Worm (Caenorhabditis elegans): ENCODE data around the gene ilcr-2.

DNA sequence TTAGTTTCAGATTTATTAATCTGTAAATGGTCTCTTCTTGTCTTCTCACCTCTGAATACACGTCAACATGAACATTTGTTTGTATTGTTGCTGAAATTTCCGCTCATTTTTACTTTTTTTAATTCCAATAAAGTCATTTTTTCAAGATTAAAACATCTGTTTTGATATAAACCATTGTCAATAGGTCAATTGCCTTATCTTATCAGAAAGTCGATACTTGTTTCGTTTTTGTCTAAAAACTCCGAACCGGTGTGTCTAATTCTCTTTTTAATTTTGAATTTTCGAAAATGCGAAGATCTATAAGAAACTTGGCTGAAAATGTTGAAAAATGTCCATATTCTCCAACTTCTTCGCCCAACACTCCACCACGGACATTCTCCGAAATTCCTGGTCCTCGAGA, 28.7 kb downstream of the ilcr-2 start, which contains the start of gene cyp-44A1:
- peak; percentile 3 for TF ChIP-seq pqm-1 (tag; optimal IDR thresholded peaks at IDR 0.05)
- TF ChIP-seq ceh-82 (tag; optimal IDR thresholded peaks at IDR 0.05): no peak
- TF ChIP-seq nhr-77 (tag; optimal IDR thresholded peaks at IDR 0.05): no peak
- no peak for TF ChIP-seq fkh-10 (GFP tag; optimal IDR thresholded peaks at IDR 0.05)
- no peak for TF ChIP-seq aha-1 (tag)
- no peak for TF ChIP-seq madf-9 (GFP tag; conservative IDR thresholded peaks at IDR 0.05)
